Fruit fly (Drosophila melanogaster): Measurements from ENCODE around the gene Tango14.

Gene Tango14

dm6 chr2L:1183799-1184198 is 25.3 kb downstream of the Tango14 start, which contains the start of the genes CG5126 and Tgt (continued):
- no peak for TF ChIP-seq CG15601 (tag; optimal IDR thresholded peaks at IDR 0.05)
- TF ChIP-seq CG11247 (GFP tag; IDR thresholded peaks at IDR 0.05): no peak
- TF ChIP-seq so (GFP tag; IDR thresholded peaks at IDR 0.05): no peak
- no peak for TF ChIP-seq row (GFP tag; IDR thresholded peaks at IDR 0.05)
- TF ChIP-seq Lim3 (GFP tag; IDR thresholded peaks at IDR 0.05): no peak
- TF ChIP-seq Hey (tag; optimal IDR thresholded peaks at IDR 0.05): peak; percentile 24
- no peak for TF ChIP-seq CG30431 (GFP tag; optimal IDR thresholded peaks at IDR 0.05)
- peak; percentile 51 for TF ChIP-seq dm (GFP tag; optimal IDR thresholded peaks at IDR 0.05)
- TF ChIP-seq CG13287 (GFP tag; IDR thresholded peaks at IDR 0.05; ENCODE audit: partially characterized antibody): peak; percentile 79
- peak; percentile 43; the same call in 2 of the 3 replicates for TF ChIP-seq knrl (GFP tag; IDR thresholded peaks at IDR 0.05; ENCODE audit: partially characterized antibody)
- TF ChIP-seq Nf-YC (tag; optimal IDR thresholded peaks at IDR 0.05): no peak
- TF ChIP-seq zf30C (GFP tag; optimal IDR thresholded peaks at IDR 0.05): no peak
- no peak for TF ChIP-seq Bdp1 (GFP tag; optimal IDR thresholded peaks at IDR 0.05)
- TF ChIP-seq CG6813 (GFP tag; optimal IDR thresholded peaks at IDR 0.05): no peak
- no peak for TF ChIP-seq wek (GFP tag; optimal IDR thresholded peaks at IDR 0.05)
- TF ChIP-seq HLHmδ (GFP tag; optimal IDR thresholded peaks at IDR 0.05): no peak
- no peak for TF ChIP-seq CG8290 (GFP tag; optimal IDR thresholded peaks at IDR 0.05)
- TF ChIP-seq CG8290 (tag; optimal IDR thresholded peaks at IDR 0.05): no peak
- TF ChIP-seq ems (GFP tag; optimal IDR thresholded peaks at IDR 0.05): no peak
- peak; percentile 37; the same call in 1 of the 3 replicates for TF ChIP-seq HLH4C (GFP tag; IDR thresholded peaks at IDR 0.05; ENCODE audit: partially characterized antibody)
- peak; percentile 54 for TF ChIP-seq Sry-δ (GFP tag; optimal IDR thresholded peaks at IDR 0.05)
- no peak for TF ChIP-seq CG10147 (GFP tag; optimal IDR thresholded peaks at IDR 0.05)
- TF ChIP-seq HmgZ (tag; optimal IDR thresholded peaks at IDR 0.05): peak; percentile 26
- no peak for TF ChIP-seq CG12219 (GFP tag; optimal IDR thresholded peaks at IDR 0.05)
- TF ChIP-seq Sry-β (GFP tag; optimal IDR thresholded peaks at IDR 0.05): no peak
- TF ChIP-seq CG4404 (GFP tag; IDR thresholded peaks at IDR 0.05): no peak
- no peak for TF ChIP-seq CG10565 (GFP tag; optimal IDR thresholded peaks at IDR 0.05)
- TF ChIP-seq CG3726 (GFP tag; IDR thresholded peaks at IDR 0.05): no peak
- TF ChIP-seq btn (GFP tag; optimal IDR thresholded peaks at IDR 0.05): no peak
- peak; percentile 54; the same call in 1 of the 2 replicates for TF ChIP-seq Bgb (GFP tag; IDR thresholded peaks at IDR 0.05; ENCODE audit: partially characterized antibody)
- TF ChIP-seq Med (GFP tag): peak; percentile 60
- no peak for TF ChIP-seq exex (tag; optimal IDR thresholded peaks at IDR 0.05)
- peak; percentile 87; the same call in 2 of the 4 replicates for TF ChIP-seq chinmo (GFP tag; IDR thresholded peaks at IDR 0.05; ENCODE audit: partially characterized antibody)
- TF ChIP-seq hbn (GFP tag; IDR thresholded peaks at IDR 0.05; ENCODE audit: partially characterized antibody): peak; percentile 34; the same call in 1 of the 2 replicates
- no peak for TF ChIP-seq CG11696 (GFP tag; IDR thresholded peaks at IDR 0.05)
- no peak for TF ChIP-seq sd (tag; optimal IDR thresholded peaks at IDR 0.05)
- TF ChIP-seq kay (GFP tag; optimal IDR thresholded peaks at IDR 0.05): no peak
- TF ChIP-seq Neu2 (GFP tag; optimal IDR thresholded peaks at IDR 0.05; ENCODE audit: borderline replicate concordance): no peak
- no peak for TF ChIP-seq ken (GFP tag; IDR thresholded peaks at IDR 0.05)
- peak; percentile 54 for TF ChIP-seq CG10979 (tag; optimal IDR thresholded peaks at IDR 0.05)
- TF ChIP-seq Atf3 (GFP tag; optimal IDR thresholded peaks at IDR 0.05): no peak
- peak; percentile 9 for TF ChIP-seq ERR (GFP tag; optimal IDR thresholded peaks at IDR 0.05)
- TF ChIP-seq Dll (GFP tag; IDR thresholded peaks at IDR 0.05; ENCODE audit: partially characterized antibody): peak; percentile 68; the same call in 2 of the 4 replicates
- 0 out of 3 replicates have a peak, but pooled peaks have one; percentile 36 for TF ChIP-seq Doc3 (GFP tag; IDR thresholded peaks at IDR 0.05; ENCODE audit: partially characterized antibody)
- TF ChIP-seq CG2116 (GFP tag; optimal IDR thresholded peaks at IDR 0.05): peak; percentile 68
- peak; percentile 8 for TF ChIP-seq CG14710 (tag; optimal IDR thresholded peaks at IDR 0.05)
- TF ChIP-seq zen2 (GFP tag; IDR thresholded peaks at IDR 0.05; ENCODE audit: partially characterized antibody): 0 out of 3 replicates have a peak, but pooled peaks have one; percentile 20
